Fruit fly (Drosophila melanogaster) Kc167 (cell line): ENCODE data around the gene pod1.

Experiments
- Myc ChIP-seq: fragments of >200 bp; optimal IDR thresholded peaks from 2 replicates; lab custom pipeline; 2017; ENCODE audit warnings: missing external identifiers
- psq ChIP-seq: fragments of >200 bp; optimal IDR thresholded peaks from 2 replicates; lab custom pipeline; 2017; ENCODE audit warnings: missing external identifiers
- ttk ChIP-seq: sonication (Bioruptor generic); optimal IDR thresholded peaks from 2 replicates; lab custom pipeline; 2017; ENCODE audit warnings: missing external identifiers

The pod1 gene

dm6 chrX:6862521-6863288, 59.2 kb downstream of the pod1 start:
- TF ChIP-seq ttk (lab: Kevin White, UChicago) (no peak), Myc (lab: Kevin White, UChicago) (no peak), psq (peak; percentile 52)
